Fruit fly (Drosophila melanogaster) whole organism, embryonic: ENCODE measurements around the gene Upf2.

Experiments used
- Adf1 ChIP-seq: fragments of 200-800 bp; sonication (Bioruptor generic); IDR thresholded peaks from 2 replicates; pipeline ENCODE4 v1.3.6; 2022; ENCODE audit warnings: missing biosample characterization, missing genetic modification characterization
- CG10321 ChIP-seq: fragments of 200-800 bp; sonication (Bioruptor generic); IDR thresholded peaks from 2 replicates; pipeline ENCODE4 v1.3.6; 2022; ENCODE audit warnings: missing biosample characterization, missing genetic modification characterization
- CG10366 ChIP-seq: fragments of 200-800 bp; sonication (Bioruptor generic); IDR thresholded peaks from 2 replicates; pipeline ENCODE4 v1.3.6; 2022; ENCODE audit warnings: missing biosample characterization, missing genetic modification characterization
- CG11560 ChIP-seq: fragments of 200-800 bp; sonication (Bioruptor generic); IDR thresholded peaks from 3 replicates; pipeline ENCODE4 v1.3.6; 2022; ENCODE audit warnings: missing biosample characterization, missing genetic modification characterization
- CG11723 ChIP-seq: fragments of 200-800 bp; sonication (Bioruptor generic); optimal IDR thresholded peaks from 2 replicates; lab custom pipeline; 2017; ENCODE audit warnings: missing biosample characterization, mild to moderate bottlenecking, missing genetic modification characterization
- CG14050 ChIP-seq: fragments of 200-800 bp; sonication (Bioruptor generic); IDR thresholded peaks from 3 replicates; pipeline ENCODE4 v1.3.6; 2022; ENCODE audit warnings: missing biosample characterization, missing genetic modification characterization
- CG15011 ChIP-seq: fragments of 200-800 bp; sonication (Bioruptor generic); optimal IDR thresholded peaks from 3 replicates; lab custom pipeline; 2018; ENCODE audit warnings: missing biosample characterization, mild to moderate bottlenecking, missing genetic modification characterization
- CG15269 ChIP-seq: fragments of 200-800 bp; sonication (Bioruptor generic); optimal IDR thresholded peaks from 2 replicates; lab custom pipeline; 2018; ENCODE audit warnings: missing biosample characterization, mild to moderate bottlenecking, missing genetic modification characterization, moderate library complexity
- CG17568 ChIP-seq: fragments of 200-800 bp; sonication (Bioruptor generic); optimal IDR thresholded peaks from 2 replicates; lab custom pipeline; 2018; ENCODE audit warnings: missing biosample characterization, mild to moderate bottlenecking, missing genetic modification characterization, moderate library complexity
- CG2129 ChIP-seq: fragments of 200-800 bp; sonication (Bioruptor generic); IDR thresholded peaks from 2 replicates; pipeline ENCODE4 v1.3.6; 2022; ENCODE audit warnings: missing biosample characterization, missing genetic modification characterization; ENCODE audit not compliant: partially characterized antibody
- CG31388 ChIP-seq: fragments of 200-800 bp; sonication (Bioruptor generic); optimal IDR thresholded peaks from 2 replicates; lab custom pipeline; 2016; ENCODE audit warnings: missing biosample characterization, missing genetic modification characterization
- CG33213 ChIP-seq: fragments of 200-800 bp; sonication (Bioruptor generic); optimal IDR thresholded peaks from 3 replicates; lab custom pipeline; 2016; ENCODE audit warnings: missing biosample characterization, missing genetic modification characterization
- CG4424 ChIP-seq: fragments of 200-800 bp; sonication (Bioruptor generic); optimal IDR thresholded peaks from 3 replicates; lab custom pipeline; 2016; ENCODE audit warnings: missing biosample characterization, missing genetic modification characterization
- CG5953 ChIP-seq: fragments of 200-800 bp; sonication (Bioruptor generic); IDR thresholded peaks from 2 replicates; pipeline ENCODE4 v1.3.6; 2022; ENCODE audit warnings: missing biosample characterization, missing genetic modification characterization
- CG6254 ChIP-seq: fragments of 200-800 bp; sonication (Bioruptor generic); optimal IDR thresholded peaks from 3 replicates; lab custom pipeline; 2017; ENCODE audit warnings: mild to moderate bottlenecking, missing biosample characterization, missing genetic modification reagents, missing genetic modification characterization
- CG6791 ChIP-seq: fragments of 200-800 bp; sonication (Bioruptor generic); IDR thresholded peaks from 3 replicates; pipeline ENCODE4 v1.3.6; 2022; ENCODE audit warnings: missing biosample characterization, missing genetic modification characterization; ENCODE audit not compliant: partially characterized antibody
- CG8281 ChIP-seq: fragments of 200-800 bp; sonication (Bioruptor generic); optimal IDR thresholded peaks from 2 replicates; lab custom pipeline; 2018; ENCODE audit warnings: missing biosample characterization, mild to moderate bottlenecking, missing genetic modification characterization, moderate library complexity
- CG8765 ChIP-seq: fragments of 200-800 bp; sonication (Bioruptor generic); IDR thresholded peaks from 2 replicates; pipeline ENCODE4 v1.3.6; 2022; ENCODE audit warnings: missing biosample characterization, missing genetic modification characterization
- CG9609 ChIP-seq: fragments of 200-800 bp; sonication (Bioruptor generic); optimal IDR thresholded peaks from 3 replicates; lab custom pipeline; 2016; ENCODE audit warnings: missing biosample characterization, missing genetic modification characterization
- CrebB ChIP-seq: fragments of 200-800 bp; sonication (Bioruptor generic); optimal IDR thresholded peaks from 3 replicates; lab custom pipeline; 2018; ENCODE audit warnings: missing biosample characterization, mild to moderate bottlenecking, missing genetic modification characterization
- D19B ChIP-seq: fragments of 200-800 bp; sonication (Bioruptor generic); optimal IDR thresholded peaks from 2 replicates; lab custom pipeline; 2017; ENCODE audit warnings: missing biosample characterization, mild to moderate bottlenecking, missing genetic modification characterization
- Dip2 ChIP-seq: fragments of 200-800 bp; sonication (Bioruptor generic); IDR thresholded peaks from 2 replicates; pipeline ENCODE4 v1.3.6; 2022; ENCODE audit warnings: missing biosample characterization, missing genetic modification characterization
- Dp ChIP-seq: fragments of 200-800 bp; sonication (Bioruptor generic); optimal IDR thresholded peaks from 2 replicates; lab custom pipeline; 2018; ENCODE audit warnings: missing biosample characterization, mild to moderate bottlenecking, missing genetic modification characterization, moderate library complexity
- E2f2 ChIP-seq: fragments of 200-800 bp; sonication (Bioruptor generic); IDR thresholded peaks from 2 replicates; pipeline ENCODE4 v1.3.6; 2022; ENCODE audit warnings: missing biosample characterization, missing genetic modification characterization
- Eip74EF ChIP-seq, 2 experiments: fragments of 200-800 bp in 1 of 2; fragments of >200 bp in 1 of 2; sonication (Bioruptor generic) in 1 of 2; optimal IDR thresholded peaks; 2 replicates each; lab custom pipeline; 2017 to 2019; ENCODE audit warnings: missing biosample characterization in 2 of 2, missing genetic modification characterization in 2 of 2, mild to moderate bottlenecking in 1 of 2, moderate library complexity in 1 of 2
- Fer3 ChIP-seq: fragments of 200-800 bp; sonication (Bioruptor generic); optimal IDR thresholded peaks from 2 replicates; lab custom pipeline; 2018; ENCODE audit warnings: missing biosample characterization, mild to moderate bottlenecking, missing genetic modification characterization, moderate library complexity
- HLH4C ChIP-seq: fragments of 200-800 bp; sonication (Bioruptor generic); IDR thresholded peaks from 3 replicates; pipeline ENCODE4 v1.3.6; 2022; ENCODE audit warnings: missing biosample characterization, missing genetic modification characterization; ENCODE audit not compliant: partially characterized antibody
- HmgD ChIP-seq: fragments of 200-800 bp; sonication (Bioruptor generic); optimal IDR thresholded peaks from 3 replicates; lab custom pipeline; 2016; ENCODE audit warnings: missing biosample characterization, missing genetic modification characterization
- Max ChIP-seq: fragments of 200-800 bp; sonication (Bioruptor generic); optimal IDR thresholded peaks from 2 replicates; lab custom pipeline; 2016; ENCODE audit warnings: missing biosample characterization, mild to moderate bottlenecking, missing genetic modification characterization
- NfI ChIP-seq: fragments of 200-800 bp; sonication (Bioruptor generic); optimal IDR thresholded peaks from 3 replicates; lab custom pipeline; 2018; ENCODE audit warnings: missing biosample characterization, mild to moderate bottlenecking, missing genetic modification characterization, moderate library complexity
- Rx ChIP-seq: fragments of 200-800 bp; sonication (Bioruptor generic); IDR thresholded peaks from 2 replicates; pipeline ENCODE4 v1.3.6; 2022; ENCODE audit warnings: missing biosample characterization, missing genetic modification characterization
- Sry-β ChIP-seq: fragments of 200-800 bp; sonication (Bioruptor generic); optimal IDR thresholded peaks from 2 replicates; lab custom pipeline; 2018; ENCODE audit warnings: missing biosample characterization, mild to moderate bottlenecking, missing genetic modification characterization, moderate library complexity
- chinmo ChIP-seq: fragments of 200-800 bp; sonication (Bioruptor generic); IDR thresholded peaks from 4 replicates; pipeline ENCODE4 v1.3.6; 2022; ENCODE audit warnings: missing biosample characterization, missing genetic modification characterization; ENCODE audit not compliant: partially characterized antibody
- dan ChIP-seq: fragments of 200-800 bp; sonication (Bioruptor generic); IDR thresholded peaks from 2 replicates; pipeline ENCODE4 v1.3.6; 2022; ENCODE audit warnings: missing biosample characterization, missing genetic modification characterization
- dmrt11E ChIP-seq: fragments of 200-800 bp; sonication (Bioruptor generic); optimal IDR thresholded peaks from 3 replicates; lab custom pipeline; 2018; ENCODE audit warnings: missing biosample characterization, mild to moderate bottlenecking, missing genetic modification characterization, moderate library complexity
- esg ChIP-seq: fragments of 200-800 bp; sonication (Bioruptor generic); conservative IDR thresholded peaks from 2 replicates; pipeline ENCODE4 v1.3.6; 2022; ENCODE audit warnings: missing biosample characterization, missing genetic modification characterization
- exex ChIP-seq: fragments of 200-800 bp; sonication (Bioruptor generic); optimal IDR thresholded peaks from 4 replicates; lab custom pipeline; 2018; ENCODE audit warnings: missing biosample characterization, mild to moderate bottlenecking, missing genetic modification characterization, moderate library complexity
- fd64A ChIP-seq: fragments of 200-800 bp; sonication (Bioruptor generic); optimal IDR thresholded peaks from 3 replicates; lab custom pipeline; 2018; ENCODE audit warnings: missing biosample characterization, mild to moderate bottlenecking, missing genetic modification characterization
- lola ChIP-seq, 3 experiments: fragments of >200 bp in 2 of 3; fragments of 200-800 bp in 1 of 3; sonication (Bioruptor generic) in 1 of 3; optimal IDR thresholded peaks; 2 replicates each; lab custom pipeline; 2017 to 2019; ENCODE audit warnings: missing biosample characterization in 3 of 3, missing genetic modification characterization in 3 of 3, mild to moderate bottlenecking in 1 of 3, moderate library complexity in 1 of 3
- luna ChIP-seq: fragments of 200-800 bp; sonication (Bioruptor generic); optimal IDR thresholded peaks from 2 replicates; lab custom pipeline; 2016; ENCODE audit warnings: missing biosample characterization, missing genetic modification characterization
- repo ChIP-seq: fragments of 200-800 bp; sonication (Bioruptor generic); optimal IDR thresholded peaks from 2 replicates; lab custom pipeline; 2016; ENCODE audit warnings: missing biosample characterization, missing genetic modification characterization
- sc ChIP-seq, 3 experiments: fragments of >200 bp in 2 of 3; fragments of 200-800 bp in 1 of 3; sonication (Bioruptor generic) in 1 of 3; optimal IDR thresholded peaks; 2 replicates in 2 of 3; 3 replicates in 1 of 3; lab custom pipeline; 2017; ENCODE audit warnings: mild to moderate bottlenecking in 1 of 3, missing biosample characterization in 1 of 3, missing genetic modification characterization in 1 of 3, missing genetic modification reagents in 1 of 3
- shn ChIP-seq: fragments of 200-800 bp; sonication (Bioruptor generic); optimal IDR thresholded peaks from 3 replicates; lab custom pipeline; 2016; ENCODE audit warnings: missing biosample characterization, missing genetic modification characterization
- sob ChIP-seq: fragments of 200-800 bp; sonication (Bioruptor generic); IDR thresholded peaks from 2 replicates; pipeline ENCODE4 v1.3.6; 2022; ENCODE audit warnings: missing biosample characterization, missing genetic modification characterization
- stc ChIP-seq: fragments of 200-800 bp; sonication (Bioruptor generic); IDR thresholded peaks from 2 replicates; pipeline ENCODE4 v1.3.6; 2022; ENCODE audit warnings: missing biosample characterization, missing genetic modification characterization
- tll ChIP-seq, 2 experiments: fragments of 200-800 bp in 1 of 2; fragments of >200 bp in 1 of 2; sonication (Bioruptor generic) in 1 of 2; optimal IDR thresholded peaks; 2 replicates each; lab custom pipeline; 2017 to 2019; ENCODE audit warnings: missing biosample characterization in 2 of 2, missing genetic modification characterization in 2 of 2, mild to moderate bottlenecking in 1 of 2, moderate library complexity in 1 of 2
- vvl ChIP-seq: fragments of 200-800 bp; sonication (Bioruptor generic); IDR thresholded peaks from 2 replicates; pipeline ENCODE4 v1.3.6; 2022; ENCODE audit warnings: missing biosample characterization, missing genetic modification characterization

The Upf2 gene

dm6 chrX:8061392-8062179 is 13.7 kb downstream of the Upf2 start, which contains the start of gene mys (continued):
- TF ChIP-seq CG5953 (GFP tag; lab: Robert Waterston, UW): no peak
- peak; percentile 65 for TF ChIP-seq NfI (GFP tag; lab: Kevin White, UChicago)
- peak; percentile 87 for TF ChIP-seq CG2129 (GFP tag; lab: Robert Waterston, UW)
- TF ChIP-seq CG11560 (tag; lab: Robert Waterston, UW): peak; percentile 74; the same call in 1 of the 3 replicates
- TF ChIP-seq stc (GFP tag; lab: Robert Waterston, UW): peak; percentile 45; the same call in 1 of the 2 replicates
- TF ChIP-seq CG11723: no peak
- peak; percentile 1 for TF ChIP-seq fd64A (GFP tag; lab: Kevin White, UChicago)
- peak; percentile 85 for TF ChIP-seq vvl
- peak; percentile 64 for TF ChIP-seq CrebB (tag; lab: Kevin White, UChicago)
- TF ChIP-seq Dp (GFP tag; lab: Kevin White, UChicago): peak; percentile 64
- TF ChIP-seq CG31388: no peak
- peak; percentile 14 for TF ChIP-seq CG15269
- TF ChIP-seq CG9609 (GFP tag; lab: Kevin White, UChicago): peak; percentile 81
- peak; percentile 4 for TF ChIP-seq exex (tag; lab: Kevin White, UChicago)
- TF ChIP-seq HLH4C (GFP tag; lab: Robert Waterston, UW): peak; percentile 91
- TF ChIP-seq sob (GFP tag; lab: Robert Waterston, UW): peak; percentile 83
- no peak for TF ChIP-seq D19B (GFP tag; lab: Kevin White, UChicago)
- TF ChIP-seq CG8765: no peak
- TF ChIP-seq CG15011 (GFP tag; lab: Kevin White, UChicago): no peak
- TF ChIP-seq CG8281: no peak
- TF ChIP-seq Adf1 (GFP tag; lab: Robert Waterston, UW): peak; percentile 15; the same call in 1 of the 2 replicates
- TF ChIP-seq CG17568: peak; percentile 21
- TF ChIP-seq dmrt11E (tag; lab: Kevin White, UChicago): peak; percentile 39
- no peak for TF ChIP-seq CG4424 (GFP tag; lab: Kevin White, UChicago)
- peak; percentile 34 for TF ChIP-seq luna (GFP tag; lab: Kevin White, UChicago)
- peak; percentile 92 for TF ChIP-seq CG33213
- peak; percentile 83 for TF ChIP-seq HmgD (GFP tag; lab: Kevin White, UChicago)
- no peak for TF ChIP-seq tll (GFP tag; optimal IDR thresholded peaks at IDR 0.05; lab: Kevin White, UChicago)
- TF ChIP-seq esg (GFP tag; lab: Robert Waterston, UW): no peak
- no peak for TF ChIP-seq lola (GFP tag; optimal IDR thresholded peaks at IDR 0.05; lab: Kevin White, UChicago)
- TF ChIP-seq sc (optimal IDR thresholded peaks at IDR 0.05; lab: Kevin White, UChicago): no peak
- no peak for TF ChIP-seq sc (GFP tag; optimal IDR thresholded peaks at IDR 0.05; lab: Kevin White, UChicago)
- TF ChIP-seq CG10321: peak; percentile 7; the same call in 1 of the 2 replicates
- TF ChIP-seq dan (GFP tag; lab: Robert Waterston, UW): no peak
- TF ChIP-seq repo: peak; percentile 64
- peak; percentile 80 for TF ChIP-seq shn (GFP tag; lab: Kevin White, UChicago)
- peak; percentile 44; the same call in 1 of the 2 replicates for TF ChIP-seq CG10366 (GFP tag; lab: Robert Waterston, UW)
- TF ChIP-seq CG6254: no peak
- no peak for TF ChIP-seq Rx (GFP tag; lab: Robert Waterston, UW)
- TF ChIP-seq Dip2: no peak
- peak; percentile 55 for TF ChIP-seq Fer3
- no peak for TF ChIP-seq Sry-β
- peak in 1 of 2 experiments; percentile 34 for TF ChIP-seq Eip74EF (GFP tag; optimal IDR thresholded peaks at IDR 0.05; lab: Kevin White, UChicago)
- TF ChIP-seq CG14050: no peak
- TF ChIP-seq Max: no peak
- peak; percentile 93 for TF ChIP-seq CG6791 (GFP tag; lab: Robert Waterston, UW)
- TF ChIP-seq E2f2 (GFP tag; lab: Robert Waterston, UW): peak; percentile 59
- TF ChIP-seq chinmo (GFP tag; lab: Robert Waterston, UW): peak; percentile 70; the same call in 2 of the 4 replicates
